Worm (Caenorhabditis elegans) whole organism, midembryonic: Measurements from ENCODE around the gene spp-9.

Experiments
- flt-1 ChIP-seq: fragments of 200-800 bp; sonication (Bioruptor generic); IDR thresholded peaks from 2 replicates; pipeline ENCODE4 v1.3.6; 2022; ENCODE audit warnings: missing genetic modification characterization, missing compliant biosample characterization
- ztf-23 ChIP-seq: fragments of 200-800 bp; sonication (Bioruptor generic); IDR thresholded peaks from 2 replicates; pipeline ENCODE4 v1.3.6; 2022; ENCODE audit warnings: missing genetic modification reagents, missing genetic modification characterization, missing compliant biosample characterization
- ztf-29 ChIP-seq: fragments of 200-800 bp; sonication (Bioruptor generic); IDR thresholded peaks from 2 replicates; pipeline ENCODE4 v1.3.6; 2022; ENCODE audit warnings: missing genetic modification reagents, missing genetic modification characterization, missing compliant biosample characterization

ce11 chrX:11487484-11487883 lies at the start of gene spp-9:
- TF ChIP-seq ztf-23 (GFP tag; lab: Robert Waterston, UW) (no peak), flt-1 (GFP tag; lab: Robert Waterston, UW) (no peak), ztf-29 (no peak)
